Fruit fly (Drosophila melanogaster) whole organism, embryonic: Measurements from ENCODE around the gene CG42727.

Experiments
- Antp ChIP-seq: fragments of 200-800 bp; sonication (Bioruptor generic); optimal IDR thresholded peaks from 3 replicates; lab custom pipeline; 2016; ENCODE audit warnings: missing biosample characterization, missing genetic modification characterization
- Atf6 ChIP-seq: fragments of 200-800 bp; sonication (Bioruptor generic); IDR thresholded peaks from 2 replicates; pipeline ENCODE4 v1.3.6; 2022; ENCODE audit warnings: missing biosample characterization, missing genetic modification characterization
- BtbVII ChIP-seq: fragments of 200-800 bp; sonication (Bioruptor generic); optimal IDR thresholded peaks from 3 replicates; lab custom pipeline; 2017; ENCODE audit warnings: missing biosample characterization, mild to moderate bottlenecking, missing genetic modification characterization
- CG10209 ChIP-seq: fragments of 200-800 bp; sonication (Bioruptor generic); optimal IDR thresholded peaks from 3 replicates; lab custom pipeline; 2017; ENCODE audit warnings: missing biosample characterization, mild to moderate bottlenecking, missing genetic modification characterization, missing genetic modification reagents
- CG10565 ChIP-seq: fragments of 200-800 bp; sonication (Bioruptor generic); optimal IDR thresholded peaks from 3 replicates; lab custom pipeline; 2016; ENCODE audit warnings: missing biosample characterization, mild to moderate bottlenecking, missing genetic modification characterization
- CG11247 ChIP-seq: fragments of 200-800 bp; sonication (Bioruptor generic); IDR thresholded peaks from 2 replicates; pipeline ENCODE4 v1.3.6; 2022; ENCODE audit warnings: missing biosample characterization, missing genetic modification characterization
- CG13424 ChIP-seq: fragments of 200-800 bp; sonication (Bioruptor generic); optimal IDR thresholded peaks from 2 replicates; lab custom pipeline; 2019; ENCODE audit warnings: missing biosample characterization, mild to moderate bottlenecking, missing genetic modification characterization, moderate library complexity
- CG15479 ChIP-seq: fragments of 200-800 bp; sonication (Bioruptor generic); optimal IDR thresholded peaks from 3 replicates; lab custom pipeline; 2019; ENCODE audit warnings: missing biosample characterization, mild to moderate bottlenecking, missing genetic modification characterization, moderate library complexity
- CG16779 ChIP-seq: fragments of 200-800 bp; sonication (Bioruptor generic); IDR thresholded peaks from 2 replicates; pipeline ENCODE4 v1.3.6; 2022; ENCODE audit warnings: missing biosample characterization, missing genetic modification characterization
- CG18476 ChIP-seq: fragments of 200-800 bp; sonication (Bioruptor generic); optimal IDR thresholded peaks from 2 replicates; lab custom pipeline; 2016; ENCODE audit warnings: missing biosample characterization, mild to moderate bottlenecking, missing genetic modification characterization
- CG3065 ChIP-seq: fragments of 200-800 bp; sonication (Bioruptor generic); optimal IDR thresholded peaks from 2 replicates; lab custom pipeline; 2016; ENCODE audit warnings: missing biosample characterization, missing genetic modification characterization
- CG32532 ChIP-seq: fragments of 200-800 bp; sonication (Bioruptor generic); IDR thresholded peaks from 2 replicates; pipeline ENCODE4 v1.3.6; 2022; ENCODE audit warnings: missing biosample characterization, missing genetic modification characterization
- CG32767 ChIP-seq: fragments of 200-800 bp; sonication (Bioruptor generic); IDR thresholded peaks from 2 replicates; pipeline ENCODE4 v1.3.6; 2022; ENCODE audit warnings: missing biosample characterization, missing genetic modification characterization
- CG34376 ChIP-seq: fragments of 200-800 bp; sonication (Bioruptor generic); optimal IDR thresholded peaks from 2 replicates; lab custom pipeline; 2018; ENCODE audit warnings: missing biosample characterization, mild to moderate bottlenecking, missing genetic modification characterization
- CG34422 ChIP-seq: fragments of 200-800 bp; sonication (Bioruptor generic); IDR thresholded peaks from 3 replicates; pipeline ENCODE4 v1.3.6; 2022; ENCODE audit warnings: missing biosample characterization, missing genetic modification characterization
- CG6765 ChIP-seq: fragments of 200-800 bp; sonication (Bioruptor generic); optimal IDR thresholded peaks from 3 replicates; lab custom pipeline; 2017; ENCODE audit warnings: missing biosample characterization, mild to moderate bottlenecking, missing genetic modification characterization
- CG9437 ChIP-seq: fragments of 200-800 bp; sonication (Bioruptor generic); optimal IDR thresholded peaks from 2 replicates; lab custom pipeline; 2018; ENCODE audit warnings: missing biosample characterization, mild to moderate bottlenecking, missing genetic modification characterization
- CG9817 ChIP-seq: fragments of 200-800 bp; sonication (Bioruptor generic); optimal IDR thresholded peaks from 2 replicates; lab custom pipeline; 2018; ENCODE audit warnings: missing biosample characterization, mild to moderate bottlenecking, missing genetic modification characterization, moderate library complexity
- Camta ChIP-seq: fragments of 200-800 bp; sonication (Bioruptor generic); optimal IDR thresholded peaks from 2 replicates; lab custom pipeline; 2016; ENCODE audit warnings: missing biosample characterization, missing genetic modification characterization
- H2.0 ChIP-seq: fragments of 200-800 bp; sonication (Bioruptor generic); IDR thresholded peaks from 2 replicates; pipeline ENCODE4 v1.3.6; 2022; ENCODE audit warnings: missing biosample characterization, missing genetic modification characterization
- Hmx ChIP-seq: fragments of 200-800 bp; sonication (Bioruptor generic); optimal IDR thresholded peaks from 2 replicates; lab custom pipeline; 2016; ENCODE audit warnings: missing biosample characterization, missing genetic modification characterization
- Hr39 ChIP-seq: fragments of >200 bp; optimal IDR thresholded peaks from 2 replicates; lab custom pipeline; 2017
- Kr ChIP-seq: fragments of 200-800 bp; sonication (Bioruptor generic); optimal IDR thresholded peaks from 2 replicates; lab custom pipeline; 2017; ENCODE audit warnings: missing biosample characterization, mild to moderate bottlenecking, missing genetic modification characterization
- Max ChIP-seq: fragments of 200-800 bp; sonication (Bioruptor generic); optimal IDR thresholded peaks from 2 replicates; lab custom pipeline; 2016; ENCODE audit warnings: missing biosample characterization, mild to moderate bottlenecking, missing genetic modification characterization
- Med ChIP-seq: fragments of 200-800 bp; sonication (Bioruptor generic); peaks from one replicate; lab custom pipeline; 2016; ENCODE audit warnings: missing biosample characterization, missing genetic modification characterization, mild to moderate bottlenecking, inconsistent platforms, moderate library complexity
- Meics ChIP-seq: fragments of 200-800 bp; sonication (Bioruptor generic); optimal IDR thresholded peaks from 2 replicates; lab custom pipeline; 2017; ENCODE audit warnings: missing biosample characterization, mild to moderate bottlenecking, missing genetic modification characterization
- Oaz ChIP-seq: fragments of 200-800 bp; sonication (Bioruptor generic); IDR thresholded peaks from 2 replicates; pipeline ENCODE4 v1.3.6; 2022; ENCODE audit warnings: missing biosample characterization, missing genetic modification characterization
- PHDP ChIP-seq: fragments of 200-800 bp; sonication (Bioruptor generic); optimal IDR thresholded peaks from 3 replicates; lab custom pipeline; 2018; ENCODE audit warnings: missing biosample characterization, mild to moderate bottlenecking, missing genetic modification characterization, moderate library complexity
- Rfx ChIP-seq: fragments of 200-800 bp; sonication (Bioruptor generic); IDR thresholded peaks from 2 replicates; pipeline ENCODE4 v1.3.6; 2022; ENCODE audit warnings: missing biosample characterization, missing genetic modification characterization
- Sry-δ ChIP-seq: fragments of 200-800 bp; sonication (Bioruptor generic); optimal IDR thresholded peaks from 2 replicates; lab custom pipeline; 2016; ENCODE audit warnings: missing biosample characterization, missing genetic modification characterization
- Stat92E ChIP-seq, 3 experiments: fragments of >200 bp in 2 of 3; fragments of 200-800 bp in 1 of 3; sonication (Bioruptor generic) in 1 of 3; optimal IDR thresholded peaks; 2 replicates each; lab custom pipeline; 2017 to 2019; ENCODE audit warnings: missing biosample characterization in 3 of 3, missing genetic modification characterization in 3 of 3, mild to moderate bottlenecking in 1 of 3, moderate library complexity in 1 of 3
- TFAM ChIP-seq: fragments of 200-800 bp; sonication (Bioruptor generic); optimal IDR thresholded peaks from 2 replicates; lab custom pipeline; 2017; ENCODE audit warnings: missing biosample characterization, missing genetic modification characterization, inconsistent platforms
- Taf1 ChIP-seq: fragments of 200-800 bp; sonication (Bioruptor generic); IDR thresholded peaks from 2 replicates; pipeline ENCODE4 v1.3.6; 2022; ENCODE audit warnings: missing biosample characterization, missing genetic modification characterization
- YL-1 ChIP-seq: fragments of 200-800 bp; sonication (Bioruptor generic); optimal IDR thresholded peaks from 3 replicates; lab custom pipeline; 2017; ENCODE audit warnings: missing biosample characterization, mild to moderate bottlenecking, missing genetic modification characterization
- ab ChIP-seq: fragments of 200-800 bp; sonication (Bioruptor generic); optimal IDR thresholded peaks from 2 replicates; lab custom pipeline; 2016; ENCODE audit warnings: missing biosample characterization, missing genetic modification characterization
- abd-A ChIP-seq: fragments of 200-800 bp; sonication (Bioruptor generic); optimal IDR thresholded peaks from 3 replicates; lab custom pipeline; 2019; ENCODE audit warnings: missing biosample characterization, mild to moderate bottlenecking, missing genetic modification characterization, moderate library complexity
- dm ChIP-seq: fragments of 200-800 bp; sonication (Bioruptor generic); optimal IDR thresholded peaks from 3 replicates; lab custom pipeline; 2016; ENCODE audit warnings: missing biosample characterization, missing genetic modification characterization
- fd96Cb ChIP-seq: fragments of 200-800 bp; sonication (Bioruptor generic); optimal IDR thresholded peaks from 2 replicates; lab custom pipeline; 2018; ENCODE audit warnings: missing biosample characterization, mild to moderate bottlenecking, missing genetic modification characterization, moderate library complexity
- ftz-f1 ChIP-seq: fragments of 200-800 bp; sonication (Bioruptor generic); optimal IDR thresholded peaks from 2 replicates; lab custom pipeline; 2016; ENCODE audit warnings: missing biosample characterization, missing genetic modification characterization
- gce ChIP-seq: fragments of 200-800 bp; sonication (Bioruptor generic); IDR thresholded peaks from 3 replicates; pipeline ENCODE4 v1.3.6; 2022; ENCODE audit warnings: missing biosample characterization, missing genetic modification characterization
- lmd ChIP-seq: fragments of 200-800 bp; sonication (Bioruptor generic); IDR thresholded peaks from 2 replicates; pipeline ENCODE4 v1.3.6; 2022; ENCODE audit warnings: missing biosample characterization, missing genetic modification characterization
- luna ChIP-seq: fragments of 200-800 bp; sonication (Bioruptor generic); optimal IDR thresholded peaks from 2 replicates; lab custom pipeline; 2016; ENCODE audit warnings: missing biosample characterization, missing genetic modification characterization
- nmo ChIP-seq: fragments of 200-800 bp; sonication (Bioruptor generic); optimal IDR thresholded peaks from 2 replicates; lab custom pipeline; 2018; ENCODE audit warnings: missing biosample characterization, mild to moderate bottlenecking, missing genetic modification characterization, moderate library complexity
- pho ChIP-seq: fragments of 200-800 bp; sonication (Bioruptor generic); optimal IDR thresholded peaks from 2 replicates; lab custom pipeline; 2016; ENCODE audit warnings: missing biosample characterization, missing genetic modification characterization
- ranshi ChIP-seq: fragments of 200-800 bp; sonication (Bioruptor generic); IDR thresholded peaks from 2 replicates; pipeline ENCODE4 v1.3.6; 2022; ENCODE audit warnings: missing biosample characterization, missing genetic modification characterization
- sens ChIP-seq: fragments of 200-800 bp; sonication (Bioruptor generic); peaks from one replicate; lab custom pipeline; 2016; ENCODE audit warnings: missing biosample characterization, missing genetic modification characterization
- sob ChIP-seq: fragments of 200-800 bp; sonication (Bioruptor generic); IDR thresholded peaks from 2 replicates; pipeline ENCODE4 v1.3.6; 2022; ENCODE audit warnings: missing biosample characterization, missing genetic modification characterization
- tap ChIP-seq: fragments of 200-800 bp; optimal IDR thresholded peaks from 3 replicates; lab custom pipeline; 2019; ENCODE audit warnings: missing biosample characterization, mild to moderate bottlenecking, missing genetic modification characterization, moderate library complexity
- tgo ChIP-seq: fragments of 200-800 bp; sonication (Bioruptor generic); IDR thresholded peaks from 3 replicates; pipeline ENCODE4 v1.3.6; 2022; ENCODE audit warnings: missing biosample characterization, missing genetic modification characterization
- trem ChIP-seq: fragments of 200-800 bp; optimal IDR thresholded peaks from 3 replicates; lab custom pipeline; 2019; ENCODE audit warnings: missing biosample characterization, mild to moderate bottlenecking, missing genetic modification characterization, moderate library complexity
- unc-4 ChIP-seq: fragments of 200-800 bp; sonication (Bioruptor generic); IDR thresholded peaks from 2 replicates; pipeline ENCODE4 v1.3.6; 2022; ENCODE audit warnings: missing biosample characterization, missing genetic modification characterization; ENCODE audit not compliant: partially characterized antibody
- vnd ChIP-seq: fragments of 200-800 bp; sonication (Bioruptor generic); IDR thresholded peaks from 3 replicates; pipeline ENCODE4 v1.3.6; 2022; ENCODE audit warnings: missing biosample characterization, missing genetic modification characterization; ENCODE audit not compliant: partially characterized antibody

Gene CG42727

dm6 chr3R:15366839-15367238 is 19.0 kb downstream of the CG42727 start (continued):
- TF ChIP-seq sob (GFP tag; lab: Robert Waterston, UW) (no peak), CG11247 (GFP tag; lab: Robert Waterston, UW) (no peak), ftz-f1 (GFP tag; lab: Kevin White, UChicago) (no peak), Rfx (GFP tag; lab: Robert Waterston, UW) (peak; percentile 39), vnd (no peak), sens (GFP tag; lab: Kevin White, UChicago) (peak; percentile 75), lmd (GFP tag; lab: Robert Waterston, UW) (peak; percentile 48), luna (no peak), Kr (GFP tag; lab: Kevin White, UChicago) (no peak), CG13424 (tag; lab: Kevin White, UChicago) (peak; percentile 40), PHDP (tag; lab: Kevin White, UChicago) (peak; percentile 63), CG6765 (GFP tag; lab: Kevin White, UChicago) (peak; percentile 8), CG15479 (GFP tag; lab: Kevin White, UChicago) (no peak), Hr39 (lab: Kevin White, UChicago) (no peak), gce (GFP tag; lab: Robert Waterston, UW) (no peak), dm (GFP tag; lab: Kevin White, UChicago) (no peak), pho (GFP tag; lab: Kevin White, UChicago) (no peak), TFAM (GFP tag; lab: Kevin White, UChicago) (no peak), unc-4 (GFP tag; lab: Robert Waterston, UW) (no peak), nmo (GFP tag; lab: Kevin White, UChicago) (peak; percentile 31), CG3065 (no peak), Oaz (no peak), CG34422 (GFP tag; lab: Robert Waterston, UW) (no peak), Max (GFP tag; lab: Kevin White, UChicago) (no peak), ab (GFP tag; lab: Kevin White, UChicago) (no peak), Med (peak; percentile 29), Stat92E (GFP tag; optimal IDR thresholded peaks at IDR 0.05; lab: Kevin White, UChicago) (no peak), ranshi (GFP tag; lab: Robert Waterston, UW) (peak; percentile 41; the same call in 1 of the 2 replicates), Atf6 (GFP tag; lab: Robert Waterston, UW) (0 out of 2 replicates have a peak, but pooled peaks have one; percentile 10), Antp (no peak), Sry-δ (no peak), CG10565 (GFP tag; lab: Kevin White, UChicago) (no peak), fd96Cb (peak; percentile 29), H2.0 (peak; percentile 23; the same call in 1 of the 2 replicates), Camta (GFP tag; lab: Kevin White, UChicago) (no peak), tap (no peak), CG9437 (no peak), BtbVII (GFP tag; lab: Kevin White, UChicago) (no peak), abd-A (tag; lab: Kevin White, UChicago) (no peak), trem (tag; lab: Kevin White, UChicago) (no peak), CG34376 (GFP tag; lab: Kevin White, UChicago) (no peak), YL-1 (GFP tag; lab: Kevin White, UChicago) (no peak), CG32532 (GFP tag; lab: Robert Waterston, UW) (peak; percentile 37; the same call in 1 of the 2 replicates), CG18476 (GFP tag; lab: Kevin White, UChicago) (peak; percentile 4), Taf1 (no peak), CG10209 (GFP tag; lab: Kevin White, UChicago) (peak; percentile 37), CG32767 (GFP tag; lab: Robert Waterston, UW) (peak; percentile 9; the same call in 1 of the 2 replicates), CG9817 (tag; lab: Kevin White, UChicago) (peak; percentile 39), tgo (GFP tag; lab: Robert Waterston, UW) (peak; percentile 59), Meics (GFP tag; lab: Kevin White, UChicago) (peak; percentile 13), Hmx (GFP tag; lab: Kevin White, UChicago) (no peak), CG16779 (GFP tag; lab: Robert Waterston, UW) (no peak)
